Worm (Caenorhabditis elegans): ENCODE data around the gene unc-105.

- TF ChIP-seq mcd-1 (GFP tag; IDR thresholded peaks at IDR 0.05) (no peak), pbrm-1 (GFP tag; IDR thresholded peaks at IDR 0.05) (no peak)
These were observed at the start of gene unc-105 for ce11 chrII:8116159-8116558.

Data from whole organism, young adult.